Worm (Caenorhabditis elegans) whole organism, L4 larva: Measurements from ENCODE around the gene lyst-1.

ENCODE experiments used
- F44E2.7 ChIP-seq: fragments of 200-800 bp; sonication (Bioruptor generic); IDR thresholded peaks from 2 replicates; pipeline ENCODE4 v2.1.2; 2022; ENCODE audit warnings: missing genetic modification characterization, missing compliant biosample characterization
- aha-1 ChIP-seq: fragments of 150-350 bp; peaks from one replicate; lab custom pipeline; 2014; ENCODE audit warnings: missing biosample characterization, missing genetic modification characterization
- aly-2 ChIP-seq: sonication (generic microtip); optimal IDR thresholded peaks from 2 replicates; lab custom pipeline; 2018; ENCODE audit warnings: missing biosample characterization, missing genetic modification characterization
- ceh-28 ChIP-seq: fragments of 150-350 bp; optimal IDR thresholded peaks from 2 replicates; lab custom pipeline; 2014; ENCODE audit warnings: missing biosample characterization, missing genetic modification reagents, missing genetic modification characterization
- ceh-62 ChIP-seq: sonication (generic microtip); optimal IDR thresholded peaks from 2 replicates; lab custom pipeline; 2017; ENCODE audit warnings: missing biosample characterization, missing genetic modification characterization
- daf-19 ChIP-seq: fragments of 200-800 bp; sonication (Bioruptor generic); conservative IDR thresholded peaks from 2 replicates; pipeline ENCODE4 v1.3.6; 2022; ENCODE audit warnings: missing genetic modification characterization, missing compliant biosample characterization
- dmd-6 ChIP-seq: fragments of 200-800 bp; sonication (Bioruptor generic); IDR thresholded peaks from 2 replicates; pipeline ENCODE4 v1.3.6; 2022; ENCODE audit warnings: missing genetic modification reagents, missing genetic modification characterization, missing compliant biosample characterization
- dmd-8 ChIP-seq: fragments of 200-800 bp; sonication (Bioruptor generic); IDR thresholded peaks from 2 replicates; pipeline ENCODE4 v1.3.6; 2022; ENCODE audit warnings: missing genetic modification characterization, missing compliant biosample characterization
- dpl-1 ChIP-seq: fragments of 150-350 bp; optimal IDR thresholded peaks from 2 replicates; lab custom pipeline; 2014; ENCODE audit warnings: missing biosample characterization, missing genetic modification reagents, missing genetic modification characterization
- duxl-1 ChIP-seq: sonication (generic microtip); optimal IDR thresholded peaks from 2 replicates; lab custom pipeline; 2016; ENCODE audit warnings: mild to moderate bottlenecking, missing genetic modification characterization, moderate library complexity, missing compliant biosample characterization; ENCODE audit not compliant: poor library complexity
- fkh-10 ChIP-seq: fragments of 150-350 bp; optimal IDR thresholded peaks from 2 replicates; lab custom pipeline; 2014; ENCODE audit warnings: missing biosample characterization, missing genetic modification reagents, missing genetic modification characterization
- fos-1 ChIP-seq: fragments of 150-350 bp; optimal IDR thresholded peaks from 2 replicates; lab custom pipeline; 2014; ENCODE audit warnings: missing biosample characterization, missing genetic modification characterization
- hif-1 ChIP-seq, 2 experiments: sonication (generic microtip); optimal IDR thresholded peaks; 2 replicates each; lab custom pipeline; 2016 to 2017; ENCODE audit warnings: missing compliant biosample characterization in 2 of 2, missing genetic modification characterization in 2 of 2, missing genetic modification reagents in 2 of 2, missing genotype in 2 of 2, mild to moderate bottlenecking in 1 of 2
- hlh-11 ChIP-seq: fragments of 200-800 bp; sonication (Bioruptor generic); optimal IDR thresholded peaks from 2 replicates; lab custom pipeline; 2018; ENCODE audit warnings: mild to moderate bottlenecking, missing genetic modification characterization, missing compliant biosample characterization
- hlh-30 ChIP-seq: sonication (generic microtip); optimal IDR thresholded peaks from 2 replicates; lab custom pipeline; 2017; ENCODE audit warnings: antibody characterized with exemption, mild to moderate bottlenecking, missing genetic modification characterization, missing compliant biosample characterization; ENCODE audit not compliant: insufficient read depth
- hmg-1.1 ChIP-seq: fragments of 200-800 bp; sonication (Bioruptor generic); IDR thresholded peaks from 2 replicates; pipeline ENCODE4 v1.3.6; 2022; ENCODE audit warnings: missing genetic modification reagents, missing genetic modification characterization, missing compliant biosample characterization
- lin-13 ChIP-seq: fragments of 150-350 bp; optimal IDR thresholded peaks from 2 replicates; lab custom pipeline; 2014; ENCODE audit warnings: missing biosample characterization, missing genetic modification reagents, missing genetic modification characterization
- lin-38 ChIP-seq: fragments of 200-800 bp; sonication (Bioruptor generic); IDR thresholded peaks from 2 replicates; pipeline ENCODE4 v1.3.6; 2022; ENCODE audit warnings: missing genetic modification reagents, missing genetic modification characterization, missing compliant biosample characterization
- lsy-2 ChIP-seq, 2 experiments: fragments of 150-350 bp in 1 of 2; sonication (generic microtip) in 1 of 2; optimal IDR thresholded peaks; 2 replicates each; lab custom pipeline; 2014 to 2017; ENCODE audit warnings: missing biosample characterization in 2 of 2, missing genetic modification characterization in 2 of 2
- madf-9 ChIP-seq: fragments of 200-800 bp; sonication (Bioruptor generic); conservative IDR thresholded peaks from 2 replicates; pipeline ENCODE4 v1.3.6; 2022; ENCODE audit warnings: missing genetic modification reagents, missing genetic modification characterization, missing compliant biosample characterization
- mdl-1 ChIP-seq, 2 experiments: fragments of 150-350 bp in 1 of 2; sonication (generic microtip) in 1 of 2; optimal IDR thresholded peaks; 2 replicates each; lab custom pipeline; 2014 to 2017; ENCODE audit warnings: missing biosample characterization in 2 of 2, missing genetic modification characterization in 2 of 2
- mep-1 ChIP-seq: fragments of 150-350 bp; sonication (generic microtip); optimal IDR thresholded peaks from 3 replicates; lab custom pipeline; 2014; ENCODE audit warnings: missing biosample characterization, missing genetic modification characterization
- mes-2 ChIP-seq: sonication (generic microtip); optimal IDR thresholded peaks from 2 replicates; lab custom pipeline; 2016; ENCODE audit warnings: missing genotype, mild to moderate bottlenecking, missing genetic modification characterization, missing compliant biosample characterization; ENCODE audit not compliant: poor library complexity, severe bottlenecking
- mxl-3 ChIP-seq: fragments of 200-800 bp; sonication (Bioruptor generic); optimal IDR thresholded peaks from 2 replicates; lab custom pipeline; 2018; ENCODE audit warnings: mild to moderate bottlenecking, missing genetic modification characterization, missing compliant biosample characterization
- nhr-28 ChIP-seq: fragments of 150-350 bp; optimal IDR thresholded peaks from 2 replicates; lab custom pipeline; 2014; ENCODE audit warnings: missing biosample characterization, missing genetic modification characterization
- nhr-41 ChIP-seq: fragments of 200-800 bp; sonication (Bioruptor generic); IDR thresholded peaks from 2 replicates; pipeline ENCODE4 v1.3.6; 2022; ENCODE audit warnings: missing genetic modification reagents, missing genetic modification characterization, missing compliant biosample characterization
- nhr-48 ChIP-seq: sonication (generic microtip); optimal IDR thresholded peaks from 2 replicates; lab custom pipeline; 2016; ENCODE audit warnings: mild to moderate bottlenecking, missing genetic modification characterization, missing compliant biosample characterization
- nhr-6 ChIP-seq: fragments of 150-350 bp; optimal IDR thresholded peaks from 2 replicates; lab custom pipeline; 2014; ENCODE audit warnings: missing biosample characterization, missing genetic modification characterization
- php-3 ChIP-seq: fragments of 200-800 bp; sonication (Bioruptor generic); IDR thresholded peaks from 2 replicates; pipeline ENCODE4 v1.3.6; 2022; ENCODE audit warnings: missing genetic modification reagents, missing genetic modification characterization, missing compliant biosample characterization
- pqm-1 ChIP-seq: sonication (generic microtip); optimal IDR thresholded peaks from 2 replicates; lab custom pipeline; 2017; ENCODE audit warnings: missing biosample characterization, missing genetic modification characterization
- sdz-12 ChIP-seq: fragments of 200-800 bp; sonication (Bioruptor generic); optimal IDR thresholded peaks from 2 replicates; lab custom pipeline; 2018; ENCODE audit warnings: mild to moderate bottlenecking, missing genetic modification characterization, missing compliant biosample characterization
- snpc-1.2 ChIP-seq: fragments of 200-800 bp; sonication (Bioruptor generic); IDR thresholded peaks from 2 replicates; pipeline ENCODE4 v1.3.6; 2022; ENCODE audit warnings: missing genetic modification reagents, missing genetic modification characterization, missing compliant biosample characterization
- tra-1 ChIP-seq: fragments of 200-800 bp; sonication (Bioruptor generic); IDR thresholded peaks from 2 replicates; pipeline ENCODE4 v1.3.6; 2022; ENCODE audit warnings: missing genetic modification reagents, missing genetic modification characterization, missing compliant biosample characterization
- zfp-3 ChIP-seq: fragments of 200-800 bp; sonication (Bioruptor generic); conservative IDR thresholded peaks from 2 replicates; pipeline ENCODE4 v1.3.6; 2022; ENCODE audit warnings: missing genetic modification reagents, missing genetic modification characterization, missing compliant biosample characterization
- zip-11 ChIP-seq: fragments of 200-800 bp; sonication (Bioruptor generic); IDR thresholded peaks from 2 replicates; pipeline ENCODE4 v1.3.6; 2022; ENCODE audit warnings: missing genetic modification characterization, missing compliant biosample characterization

lyst-1 gene

DNA sequence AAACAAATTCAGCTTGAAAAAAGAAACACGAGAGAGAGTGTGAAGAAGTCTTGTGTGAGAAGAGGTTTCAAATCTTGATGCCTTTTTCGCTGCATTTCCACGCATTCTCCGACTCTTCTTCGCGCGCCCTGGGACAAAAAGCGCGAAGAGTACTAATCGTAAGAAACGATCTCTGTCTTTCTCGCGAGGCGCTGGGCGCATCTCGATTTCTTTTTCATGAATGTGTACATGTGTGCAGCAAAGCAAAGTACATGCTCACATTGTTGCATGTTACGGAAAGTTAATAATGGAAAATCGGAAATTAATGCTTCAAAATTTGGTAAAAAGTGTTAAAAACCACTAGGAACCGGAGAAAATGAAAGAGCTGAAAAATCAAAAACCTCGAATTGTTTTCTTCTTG, 36.6 kb upstream of the lyst-1 start:
- TF ChIP-seq mep-1 (tag; lab: Kevin White, UChicago) (peak; percentile 21), zip-11 (GFP tag; lab: Robert Waterston, UW) (no peak), duxl-1 (tag; lab: Kevin White, UChicago) (no peak), aha-1 (tag; lab: Kevin White, UChicago) (peak; percentile 85), hlh-30 (tag; lab: Kevin White, UChicago) (peak; percentile 31), hmg-1.1 (GFP tag; lab: Robert Waterston, UW) (peak; percentile 46), mdl-1 (tag; optimal IDR thresholded peaks at IDR 0.05; lab: Kevin White, UChicago) (peak in 1 of 2 experiments; percentile 12), mes-2 (tag; lab: Kevin White, UChicago) (peak; percentile 21)
- TF ChIP-seq, all 104 proteins: peak for 6

DNA sequence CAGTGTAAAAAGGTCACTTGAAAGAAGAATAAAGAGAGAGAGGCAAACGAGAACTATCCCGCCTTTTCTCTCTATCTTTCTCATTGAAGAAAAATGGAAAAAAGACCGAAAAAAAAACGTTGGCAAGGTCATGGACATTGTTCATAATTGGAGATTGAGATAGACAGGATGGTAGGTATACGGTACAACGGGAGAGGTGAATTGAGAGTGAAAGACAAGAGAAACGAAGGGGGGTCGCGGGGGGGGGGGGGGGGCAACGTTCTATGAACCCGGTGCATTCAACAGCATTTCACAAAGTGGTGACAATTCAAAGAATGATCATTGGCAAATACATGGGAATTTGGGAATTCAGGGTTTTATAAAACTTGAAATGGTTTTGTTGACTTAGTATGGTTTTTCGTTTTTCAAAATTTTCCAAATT, 35.9 kb upstream of the lyst-1 start:
- no peak for TF ChIP-seq fkh-10 (GFP tag; lab: Kevin White, UChicago)
- TF ChIP-seq php-3 (GFP tag; lab: Robert Waterston, UW) = no peak
- TF ChIP-seq nhr-41 (GFP tag; lab: Robert Waterston, UW) = no peak
- TF ChIP-seq snpc-1.2 (GFP tag; lab: Robert Waterston, UW) = no peak
- peak; percentile 89 for TF ChIP-seq aha-1 (tag; lab: Kevin White, UChicago)
- no peak for TF ChIP-seq dmd-8 (GFP tag; lab: Robert Waterston, UW)
- TF ChIP-seq ceh-28 = no peak
- TF ChIP-seq pqm-1 = no peak
- TF ChIP-seq aly-2 (tag; lab: Kevin White, UChicago) = no peak
- no peak for TF ChIP-seq dmd-6 (GFP tag; lab: Robert Waterston, UW)
- no peak for TF ChIP-seq sdz-12 (GFP tag; lab: Kevin White, UChicago)
- no peak for TF ChIP-seq ceh-62 (tag; lab: Kevin White, UChicago)
- peak; percentile 42 for TF ChIP-seq nhr-6 (tag; lab: Kevin White, UChicago)
- TF ChIP-seq zfp-3 = no peak
- TF ChIP-seq F44E2.7 (GFP tag; lab: Robert Waterston, UW) = no peak
- TF ChIP-seq lin-13 (GFP tag; lab: Kevin White, UChicago) = no peak
- TF ChIP-seq lsy-2 (tag; optimal IDR thresholded peaks at IDR 0.05; lab: Kevin White, UChicago) = peak in 1 of 2 experiments; percentile 41
- no peak for TF ChIP-seq tra-1 (GFP tag; lab: Robert Waterston, UW)
- no peak for TF ChIP-seq hif-1 (tag; optimal IDR thresholded peaks at IDR 0.05; lab: Kevin White, UChicago)
- TF ChIP-seq mes-2 (tag; lab: Kevin White, UChicago) = peak; percentile 30
- no peak for TF ChIP-seq lin-38 (GFP tag; lab: Robert Waterston, UW)
- TF ChIP-seq hlh-11 (tag; lab: Kevin White, UChicago) = peak; percentile 19

ce11 chrX:12176394-12176793, 35.4 kb upstream of the lyst-1 start:
- TF ChIP-seq madf-9 (no peak), nhr-48 (peak; percentile 47), dpl-1 (GFP tag; lab: Kevin White, UChicago) (no peak), mxl-3 (GFP tag; lab: Kevin White, UChicago) (peak; percentile 34), zip-11 (GFP tag; lab: Robert Waterston, UW) (no peak), daf-19 (GFP tag; lab: Robert Waterston, UW) (0 out of 2 replicates have a peak, but pooled peaks have one; percentile 42), hlh-11 (tag; lab: Kevin White, UChicago) (peak; percentile 67), hlh-30 (tag; lab: Kevin White, UChicago) (peak; percentile 65), nhr-28 (tag; lab: Kevin White, UChicago) (peak; percentile 40), mdl-1 (tag; optimal IDR thresholded peaks at IDR 0.05; lab: Kevin White, UChicago) (peak in 1 of 2 experiments; percentile 5), fos-1 (tag; lab: Kevin White, UChicago) (no peak)
